Fruit fly (Drosophila melanogaster): Measurements from ENCODE around the gene CheB93a.
A peak's percentile ranks its signal among the peaks of the same experiment; 100 is the strongest.

The CheB93a gene

DNA sequence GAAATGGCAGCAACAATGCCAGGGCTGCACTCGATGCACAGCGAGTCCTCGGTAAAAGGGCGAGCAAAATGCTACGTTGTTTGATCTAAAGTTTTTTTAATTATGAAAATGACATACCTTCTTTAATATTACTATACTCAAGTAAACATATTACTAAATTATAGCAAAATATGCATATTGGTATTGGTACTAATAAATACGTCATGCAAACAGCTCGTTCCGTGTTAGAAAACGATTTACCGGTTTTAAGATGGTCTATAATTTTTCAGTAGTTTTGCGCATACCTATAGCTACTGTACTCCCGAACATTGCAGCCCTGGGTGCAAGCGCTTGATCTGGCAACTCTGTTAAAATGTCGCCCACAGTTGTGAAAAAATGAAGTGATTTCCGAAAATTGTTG lies 42.0 kb upstream of the CheB93a start (continued):
- TF ChIP-seq unc-4 (GFP tag; IDR thresholded peaks at IDR 0.05; ENCODE audit: partially characterized antibody) = no peak
- peak; percentile 92 for TF ChIP-seq trem (tag; optimal IDR thresholded peaks at IDR 0.05)
- 0 out of 2 replicates have a peak, but pooled peaks have one; percentile 42 for TF ChIP-seq Dref (GFP tag; IDR thresholded peaks at IDR 0.05)
- TF ChIP-seq lmd (GFP tag; IDR thresholded peaks at IDR 0.05) = peak; percentile 98
- peak; percentile 65; the same call in 1 of the 3 replicates for TF ChIP-seq gce (GFP tag; IDR thresholded peaks at IDR 0.05)
- TF ChIP-seq CG43689 (GFP tag; IDR thresholded peaks at IDR 0.05) = peak; percentile 81
- peak; percentile 59; the same call in 1 of the 2 replicates for TF ChIP-seq sim (GFP tag; IDR thresholded peaks at IDR 0.05)
- peak; percentile 95 for TF ChIP-seq Oli (tag; optimal IDR thresholded peaks at IDR 0.05)
- peak; percentile 94 for TF ChIP-seq kni (GFP tag; optimal IDR thresholded peaks at IDR 0.05)
- TF ChIP-seq nom (GFP tag; optimal IDR thresholded peaks at IDR 0.05) = peak; percentile 91
- peak; percentile 96 for TF ChIP-seq CG11093 (GFP tag; IDR thresholded peaks at IDR 0.05)
- TF ChIP-seq hb (GFP tag; IDR thresholded peaks at IDR 0.05; ENCODE audit: partially characterized antibody) = no peak
- peak; percentile 95 for TF ChIP-seq ab (GFP tag; optimal IDR thresholded peaks at IDR 0.05)
- peak; percentile 94 for TF ChIP-seq CG32532 (GFP tag; IDR thresholded peaks at IDR 0.05)
- TF ChIP-seq CG13123 (GFP tag; optimal IDR thresholded peaks at IDR 0.05) = peak; percentile 89
- peak; percentile 94 for TF ChIP-seq Six4 (GFP tag; optimal IDR thresholded peaks at IDR 0.05)
- TF ChIP-seq CG10959 (GFP tag; IDR thresholded peaks at IDR 0.05) = peak; percentile 74
- peak; percentile 99 for TF ChIP-seq CG10543 (GFP tag; optimal IDR thresholded peaks at IDR 0.05)
- TF ChIP-seq so (GFP tag; IDR thresholded peaks at IDR 0.05) = peak; percentile 88; the same call in 2 of the 3 replicates
- peak; percentile 77 for TF ChIP-seq bowl (GFP tag; IDR thresholded peaks at IDR 0.05)
- TF ChIP-seq CG5245 (GFP tag; optimal IDR thresholded peaks at IDR 0.05) = peak; percentile 92
- TF ChIP-seq salm (tag; optimal IDR thresholded peaks at IDR 0.05) = peak; percentile 84
- TF ChIP-seq gt (GFP tag; IDR thresholded peaks at IDR 0.05) = peak; percentile 73; the same call in 1 of the 2 replicates
- peak; percentile 92 for TF ChIP-seq ranshi (GFP tag; IDR thresholded peaks at IDR 0.05)
- peak; percentile 88 for TF ChIP-seq CG10366 (GFP tag; IDR thresholded peaks at IDR 0.05)
- peak; percentile 95 for TF ChIP-seq CG17186 (GFP tag; optimal IDR thresholded peaks at IDR 0.05)
- TF ChIP-seq toy (GFP tag; IDR thresholded peaks at IDR 0.05) = peak; percentile 81
- TF ChIP-seq HLHmδ (GFP tag; optimal IDR thresholded peaks at IDR 0.05) = no peak
- no peak; the same call in 1 of the 2 replicates for TF ChIP-seq sens-2 (GFP tag; IDR thresholded peaks at IDR 0.05)
- peak; percentile 88 for TF ChIP-seq Elba2 (GFP tag; optimal IDR thresholded peaks at IDR 0.05)
- peak; percentile 87 for TF ChIP-seq gcm (GFP tag; optimal IDR thresholded peaks at IDR 0.05)
- TF ChIP-seq wek (GFP tag; optimal IDR thresholded peaks at IDR 0.05) = peak; percentile 70
- TF ChIP-seq bab2 (GFP tag; optimal IDR thresholded peaks at IDR 0.05) = peak; percentile 95
- no peak for TF ChIP-seq D (optimal IDR thresholded peaks at IDR 0.05)
- TF ChIP-seq D (GFP tag; optimal IDR thresholded peaks at IDR 0.05) = peak; percentile 90
- peak; percentile 95 for TF ChIP-seq tgo (GFP tag; IDR thresholded peaks at IDR 0.05)
- TF ChIP-seq CG2202 (tag; optimal IDR thresholded peaks at IDR 0.05) = peak; percentile 81
- TF ChIP-seq Optix (GFP tag; IDR thresholded peaks at IDR 0.05) = peak; percentile 80; the same call in 2 of the 3 replicates
- TF ChIP-seq Lhr (GFP tag; optimal IDR thresholded peaks at IDR 0.05) = peak; percentile 74
- peak; percentile 90 for TF ChIP-seq ken (GFP tag; IDR thresholded peaks at IDR 0.05)
- TF ChIP-seq CG18764 (GFP tag; optimal IDR thresholded peaks at IDR 0.05) = peak; percentile 90
- TF ChIP-seq insv (GFP tag; optimal IDR thresholded peaks at IDR 0.05) = peak in 1 of 2 experiments; percentile 80
- peak; percentile 92 for TF ChIP-seq CG9609 (GFP tag; optimal IDR thresholded peaks at IDR 0.05)
- TF ChIP-seq sens (GFP tag) = peak; percentile 98
- peak; percentile 69 for TF ChIP-seq en (GFP tag; optimal IDR thresholded peaks at IDR 0.05)
- TF ChIP-seq zen (tag; optimal IDR thresholded peaks at IDR 0.05) = peak; percentile 86
- TF ChIP-seq Camta (GFP tag; optimal IDR thresholded peaks at IDR 0.05) = peak; percentile 91
- peak; percentile 95 for TF ChIP-seq CG1233 (GFP tag; optimal IDR thresholded peaks at IDR 0.05)
- peak; percentile 98 for TF ChIP-seq mam (GFP tag; optimal IDR thresholded peaks at IDR 0.05)
- peak; percentile 91 for TF ChIP-seq CG17912 (GFP tag; optimal IDR thresholded peaks at IDR 0.05)
- peak; percentile 97 for TF ChIP-seq CG3838 (GFP tag; optimal IDR thresholded peaks at IDR 0.05)
- no peak for TF ChIP-seq Dll (GFP tag; IDR thresholded peaks at IDR 0.05; ENCODE audit: partially characterized antibody)
